Fruit fly (Drosophila melanogaster) whole organism, embryonic: ENCODE results near the gene CG3434.

ENCODE experiments used
- ATbp ChIP-seq: fragments of 200-800 bp; sonication (Bioruptor generic); optimal IDR thresholded peaks from 2 replicates; lab custom pipeline; 2017; ENCODE audit warnings: missing biosample characterization, mild to moderate bottlenecking, missing genetic modification characterization, missing genetic modification reagents
- BtbVII ChIP-seq: fragments of 200-800 bp; sonication (Bioruptor generic); optimal IDR thresholded peaks from 3 replicates; lab custom pipeline; 2017; ENCODE audit warnings: missing biosample characterization, mild to moderate bottlenecking, missing genetic modification characterization
- CG10654 ChIP-seq: fragments of 200-800 bp; sonication (Bioruptor generic); optimal IDR thresholded peaks from 2 replicates; lab custom pipeline; 2016; ENCODE audit warnings: missing biosample characterization, missing genetic modification characterization
- CG12071 ChIP-seq: fragments of 200-800 bp; sonication (Bioruptor generic); optimal IDR thresholded peaks from 3 replicates; lab custom pipeline; 2018; ENCODE audit warnings: missing biosample characterization, mild to moderate bottlenecking, missing genetic modification characterization
- CG1233 ChIP-seq: fragments of 200-800 bp; sonication (Bioruptor generic); optimal IDR thresholded peaks from 4 replicates; lab custom pipeline; 2018; ENCODE audit warnings: missing biosample characterization, mild to moderate bottlenecking, missing genetic modification characterization
- CG12942 ChIP-seq: fragments of 200-800 bp; sonication (Bioruptor generic); optimal IDR thresholded peaks from 3 replicates; lab custom pipeline; 2016; ENCODE audit warnings: missing biosample characterization, missing genetic modification characterization
- CG13296 ChIP-seq: fragments of 200-800 bp; sonication (Bioruptor generic); optimal IDR thresholded peaks from 3 replicates; lab custom pipeline; 2018; ENCODE audit warnings: missing biosample characterization, mild to moderate bottlenecking, missing genetic modification characterization
- CG13775 ChIP-seq: fragments of 200-800 bp; sonication (Bioruptor generic); optimal IDR thresholded peaks from 3 replicates; lab custom pipeline; 2017; ENCODE audit warnings: missing biosample characterization, mild to moderate bottlenecking, missing genetic modification characterization
- CG14860 ChIP-seq: fragments of 200-800 bp; sonication (Bioruptor generic); IDR thresholded peaks from 3 replicates; pipeline ENCODE4 v1.3.6; 2022; ENCODE audit warnings: missing biosample characterization, missing genetic modification characterization; ENCODE audit not compliant: partially characterized antibody
- CG2712 ChIP-seq: fragments of 200-800 bp; optimal IDR thresholded peaks from 3 replicates; lab custom pipeline; 2019; ENCODE audit warnings: missing biosample characterization, mild to moderate bottlenecking, missing genetic modification characterization, moderate library complexity
- CG30403 ChIP-seq: fragments of 200-800 bp; sonication (Bioruptor generic); optimal IDR thresholded peaks from 3 replicates; lab custom pipeline; 2016; ENCODE audit warnings: missing biosample characterization, missing genetic modification characterization
- CG30431 ChIP-seq: fragments of 200-800 bp; sonication (Bioruptor generic); optimal IDR thresholded peaks from 2 replicates; lab custom pipeline; 2017; ENCODE audit warnings: missing biosample characterization, missing genetic modification characterization
- CG31224 ChIP-seq: fragments of 200-800 bp; sonication (Bioruptor generic); IDR thresholded peaks from 2 replicates; pipeline ENCODE4 v1.3.6; 2022; ENCODE audit warnings: missing biosample characterization, missing genetic modification characterization
- CG4282 ChIP-seq: fragments of 200-800 bp; sonication (Bioruptor generic); optimal IDR thresholded peaks from 2 replicates; lab custom pipeline; 2016; ENCODE audit warnings: missing biosample characterization, missing genetic modification characterization
- CG4854 ChIP-seq: fragments of 200-800 bp; sonication (Bioruptor generic); optimal IDR thresholded peaks from 2 replicates; lab custom pipeline; 2016; ENCODE audit warnings: missing biosample characterization, missing genetic modification characterization, inconsistent platforms
- CG6654 ChIP-seq: fragments of 200-800 bp; sonication (Bioruptor generic); optimal IDR thresholded peaks from 2 replicates; lab custom pipeline; 2017; ENCODE audit warnings: missing biosample characterization, mild to moderate bottlenecking, missing genetic modification characterization
- CG7357 ChIP-seq: fragments of 200-800 bp; sonication (Bioruptor generic); IDR thresholded peaks from 3 replicates; pipeline ENCODE4 v1.3.6; 2022; ENCODE audit warnings: missing biosample characterization, missing genetic modification characterization
- CG8089 ChIP-seq: fragments of 200-800 bp; sonication (Bioruptor generic); optimal IDR thresholded peaks from 3 replicates; lab custom pipeline; 2016; ENCODE audit warnings: missing biosample characterization, missing genetic modification characterization
- CG9797 ChIP-seq: fragments of 200-800 bp; sonication (Bioruptor generic); optimal IDR thresholded peaks from 3 replicates; lab custom pipeline; 2018; ENCODE audit warnings: missing biosample characterization, mild to moderate bottlenecking, missing genetic modification characterization
- Deaf1 ChIP-seq: fragments of 200-800 bp; optimal IDR thresholded peaks from 3 replicates; lab custom pipeline; 2019; ENCODE audit warnings: missing biosample characterization, mild to moderate bottlenecking, missing genetic modification characterization, moderate library complexity
- Dek ChIP-seq: fragments of 200-800 bp; sonication (Bioruptor generic); optimal IDR thresholded peaks from 3 replicates; lab custom pipeline; 2019; ENCODE audit warnings: missing biosample characterization, mild to moderate bottlenecking, missing genetic modification characterization, moderate library complexity
- Dll ChIP-seq: fragments of 200-800 bp; sonication (Bioruptor generic); IDR thresholded peaks from 4 replicates; pipeline ENCODE4 v1.3.6; 2022; ENCODE audit warnings: missing biosample characterization, missing genetic modification characterization; ENCODE audit not compliant: partially characterized antibody
- E2f2 ChIP-seq: fragments of 200-800 bp; sonication (Bioruptor generic); IDR thresholded peaks from 2 replicates; pipeline ENCODE4 v1.3.6; 2022; ENCODE audit warnings: missing biosample characterization, missing genetic modification characterization
- Fer3 ChIP-seq: fragments of 200-800 bp; sonication (Bioruptor generic); optimal IDR thresholded peaks from 2 replicates; lab custom pipeline; 2018; ENCODE audit warnings: missing biosample characterization, mild to moderate bottlenecking, missing genetic modification characterization, moderate library complexity
- HLH54F ChIP-seq: fragments of 200-800 bp; sonication (Bioruptor generic); optimal IDR thresholded peaks from 3 replicates; lab custom pipeline; 2016; ENCODE audit warnings: missing biosample characterization, missing genetic modification characterization
- Hand ChIP-seq: fragments of 200-800 bp; sonication (Bioruptor generic); optimal IDR thresholded peaks from 2 replicates; lab custom pipeline; 2017; ENCODE audit warnings: mild to moderate bottlenecking, missing biosample characterization, missing genetic modification reagents, missing genetic modification characterization
- Kr ChIP-seq: fragments of 200-800 bp; sonication (Bioruptor generic); optimal IDR thresholded peaks from 2 replicates; lab custom pipeline; 2017; ENCODE audit warnings: missing biosample characterization, mild to moderate bottlenecking, missing genetic modification characterization
- MTF-1 ChIP-seq: fragments of 200-800 bp; sonication (Bioruptor generic); optimal IDR thresholded peaks from 2 replicates; lab custom pipeline; 2018; ENCODE audit warnings: missing biosample characterization, mild to moderate bottlenecking, missing genetic modification characterization, borderline replicate concordance
- Nf-YC ChIP-seq: fragments of 200-800 bp; optimal IDR thresholded peaks from 3 replicates; lab custom pipeline; 2019; ENCODE audit warnings: missing biosample characterization, mild to moderate bottlenecking, missing genetic modification characterization, moderate library complexity
- NfI ChIP-seq: fragments of 200-800 bp; sonication (Bioruptor generic); optimal IDR thresholded peaks from 3 replicates; lab custom pipeline; 2018; ENCODE audit warnings: missing biosample characterization, mild to moderate bottlenecking, missing genetic modification characterization, moderate library complexity
- Taf1 ChIP-seq: fragments of 200-800 bp; sonication (Bioruptor generic); IDR thresholded peaks from 2 replicates; pipeline ENCODE4 v1.3.6; 2022; ENCODE audit warnings: missing biosample characterization, missing genetic modification characterization
- Trl ChIP-seq, 3 experiments: fragments of >200 bp in 2 of 3; fragments of 200-800 bp in 1 of 3; sonication (Bioruptor generic) in 1 of 3; optimal IDR thresholded peaks; 2 replicates in 1 of 3; 3 replicates in 2 of 3; lab custom pipeline; 2016 to 2017; ENCODE audit warnings: missing biosample characterization in 1 of 3, missing genetic modification characterization in 1 of 3
- amos ChIP-seq: fragments of 200-800 bp; sonication (Bioruptor generic); IDR thresholded peaks from 2 replicates; pipeline ENCODE4 v1.3.6; 2022; ENCODE audit warnings: missing biosample characterization, missing genetic modification characterization; ENCODE audit not compliant: partially characterized antibody
- ase ChIP-seq: fragments of 200-800 bp; sonication (Bioruptor generic); IDR thresholded peaks from 3 replicates; pipeline ENCODE4 v1.3.6; 2022; ENCODE audit warnings: missing biosample characterization, missing genetic modification characterization
- az2 ChIP-seq: fragments of 200-800 bp; sonication (Bioruptor generic); optimal IDR thresholded peaks from 3 replicates; lab custom pipeline; 2016; ENCODE audit warnings: missing biosample characterization, missing genetic modification characterization
- btn ChIP-seq: fragments of 200-800 bp; sonication (Bioruptor generic); optimal IDR thresholded peaks from 2 replicates; lab custom pipeline; 2016; ENCODE audit warnings: missing biosample characterization, missing genetic modification characterization
- chinmo ChIP-seq: fragments of 200-800 bp; sonication (Bioruptor generic); IDR thresholded peaks from 4 replicates; pipeline ENCODE4 v1.3.6; 2022; ENCODE audit warnings: missing biosample characterization, missing genetic modification characterization; ENCODE audit not compliant: partially characterized antibody
- chn ChIP-seq: fragments of 200-800 bp; sonication (Bioruptor generic); optimal IDR thresholded peaks from 2 replicates; lab custom pipeline; 2016; ENCODE audit warnings: missing biosample characterization, missing genetic modification characterization
- cwo ChIP-seq: fragments of 200-800 bp; sonication (Bioruptor generic); optimal IDR thresholded peaks from 3 replicates; lab custom pipeline; 2017; ENCODE audit warnings: missing biosample characterization, missing genetic modification characterization, mild to moderate bottlenecking, moderate library complexity, missing genetic modification reagents
- exex ChIP-seq: fragments of 200-800 bp; sonication (Bioruptor generic); optimal IDR thresholded peaks from 4 replicates; lab custom pipeline; 2018; ENCODE audit warnings: missing biosample characterization, mild to moderate bottlenecking, missing genetic modification characterization, moderate library complexity
- kay ChIP-seq: fragments of 200-800 bp; sonication (Bioruptor generic); optimal IDR thresholded peaks from 2 replicates; lab custom pipeline; 2016; ENCODE audit warnings: missing biosample characterization, missing genetic modification characterization
- ken ChIP-seq: fragments of 200-800 bp; sonication (Bioruptor generic); IDR thresholded peaks from 3 replicates; pipeline ENCODE4 v1.3.6; 2022; ENCODE audit warnings: missing biosample characterization, missing genetic modification characterization
- lola ChIP-seq, 3 experiments: fragments of >200 bp in 2 of 3; fragments of 200-800 bp in 1 of 3; sonication (Bioruptor generic) in 1 of 3; optimal IDR thresholded peaks; 2 replicates each; lab custom pipeline; 2017 to 2019; ENCODE audit warnings: missing biosample characterization in 3 of 3, missing genetic modification characterization in 3 of 3, mild to moderate bottlenecking in 1 of 3, moderate library complexity in 1 of 3
- onecut ChIP-seq: fragments of 200-800 bp; sonication (Bioruptor generic); IDR thresholded peaks from 2 replicates; pipeline ENCODE4 v1.3.6; 2022; ENCODE audit warnings: missing biosample characterization, missing genetic modification characterization
- rib ChIP-seq: fragments of 200-800 bp; sonication (Bioruptor generic); IDR thresholded peaks from 2 replicates; pipeline ENCODE4 v1.3.6; 2022; ENCODE audit warnings: missing biosample characterization, missing genetic modification characterization
- ro ChIP-seq: fragments of 200-800 bp; sonication (Bioruptor generic); IDR thresholded peaks from 2 replicates; pipeline ENCODE4 v1.3.6; 2022; ENCODE audit warnings: missing biosample characterization, missing genetic modification characterization
- scrt ChIP-seq: fragments of 200-800 bp; sonication (Bioruptor generic); optimal IDR thresholded peaks from 2 replicates; lab custom pipeline; 2018; ENCODE audit warnings: missing biosample characterization, mild to moderate bottlenecking, missing genetic modification characterization, moderate library complexity
- seq ChIP-seq: fragments of 200-800 bp; sonication (Bioruptor generic); IDR thresholded peaks from 2 replicates; pipeline ENCODE4 v1.3.6; 2022; ENCODE audit warnings: missing biosample characterization, missing genetic modification characterization
- vvl ChIP-seq: fragments of 200-800 bp; sonication (Bioruptor generic); IDR thresholded peaks from 2 replicates; pipeline ENCODE4 v1.3.6; 2022; ENCODE audit warnings: missing biosample characterization, missing genetic modification characterization

CG3434 gene

DNA sequence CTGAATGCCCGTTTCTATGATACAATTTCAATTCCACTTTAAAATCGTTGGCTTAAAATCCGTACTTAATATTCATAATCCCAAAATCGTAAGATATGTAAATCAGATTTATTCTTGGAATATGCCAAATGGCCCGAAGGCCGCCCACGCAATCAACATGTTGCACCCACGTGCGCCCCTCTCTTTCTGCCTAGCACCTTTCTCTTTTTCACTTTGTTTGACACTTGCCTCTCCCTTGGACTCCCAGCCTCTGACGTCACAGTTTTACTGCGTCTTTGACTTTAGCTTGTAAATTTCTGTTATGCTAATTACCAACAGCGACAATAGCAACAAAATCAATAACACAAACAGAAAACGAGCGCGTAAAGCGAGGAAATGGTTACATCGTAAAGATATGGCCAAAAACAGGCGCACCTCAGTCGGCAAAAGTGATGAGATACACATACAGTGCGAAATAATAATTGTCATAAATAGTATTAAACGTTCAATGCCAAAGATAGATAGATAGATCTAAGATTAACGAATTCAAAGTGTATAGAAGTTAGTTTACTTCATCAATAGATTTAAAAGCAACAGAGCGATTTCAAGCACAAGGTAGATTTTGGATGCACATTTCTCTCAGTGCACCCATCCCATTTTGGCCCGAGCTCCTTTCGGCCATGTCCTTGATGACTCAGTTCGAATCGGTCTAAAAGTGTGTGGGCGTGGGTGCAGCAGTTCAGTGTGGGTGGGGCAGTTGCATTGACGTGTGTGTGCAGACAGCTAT lies 43.1 kb upstream of the CG3434 start (continued):
- TF ChIP-seq CG30403 (GFP tag; lab: Kevin White, UChicago) (no peak), Dll (no peak), amos (GFP tag; lab: Robert Waterston, UW) (no peak), MTF-1 (GFP tag; lab: Kevin White, UChicago) (no peak), Kr (GFP tag; lab: Kevin White, UChicago) (no peak), lola (GFP tag; optimal IDR thresholded peaks at IDR 0.05; lab: Kevin White, UChicago) (no peak), Taf1 (GFP tag; lab: Robert Waterston, UW) (no peak; the same call in 1 of the 2 replicates), HLH54F (GFP tag; lab: Kevin White, UChicago) (no peak), CG9797 (GFP tag; lab: Kevin White, UChicago) (no peak), seq (GFP tag; lab: Robert Waterston, UW) (no peak), CG30431 (no peak), Hand (GFP tag; lab: Kevin White, UChicago) (no peak), CG14860 (GFP tag; lab: Robert Waterston, UW) (no peak), vvl (peak; percentile 7; the same call in 1 of the 2 replicates), scrt (GFP tag; lab: Kevin White, UChicago) (peak; percentile 58), Dek (tag; lab: Kevin White, UChicago) (no peak), E2f2 (GFP tag; lab: Robert Waterston, UW) (no peak), CG8089 (GFP tag; lab: Kevin White, UChicago) (no peak), CG12942 (GFP tag; lab: Kevin White, UChicago) (no peak), NfI (GFP tag; lab: Kevin White, UChicago) (no peak), Trl (optimal IDR thresholded peaks at IDR 0.05; lab: Kevin White, UChicago) (peak in 1 of 2 experiments; percentile 8), Trl (GFP tag; optimal IDR thresholded peaks at IDR 0.05; lab: Kevin White, UChicago) (no peak), CG31224 (GFP tag; lab: Robert Waterston, UW) (no peak), exex (no peak), CG4282 (GFP tag; lab: Kevin White, UChicago) (no peak), chn (GFP tag; lab: Kevin White, UChicago) (no peak), BtbVII (peak; percentile 31), onecut (GFP tag; lab: Robert Waterston, UW) (peak; percentile 52; the same call in 1 of the 2 replicates), ase (GFP tag; lab: Robert Waterston, UW) (no peak), CG1233 (GFP tag; lab: Kevin White, UChicago) (peak; percentile 30), Deaf1 (tag; lab: Kevin White, UChicago) (peak; percentile 3), Fer3 (peak; percentile 22), kay (GFP tag; lab: Kevin White, UChicago) (no peak), CG12071 (GFP tag; lab: Kevin White, UChicago) (no peak), cwo (GFP tag; lab: Kevin White, UChicago) (peak; percentile 40), CG6654 (no peak), chinmo (GFP tag; lab: Robert Waterston, UW) (no peak), ro (GFP tag; lab: Robert Waterston, UW) (no peak), ken (GFP tag; lab: Robert Waterston, UW) (no peak), CG13775 (GFP tag; lab: Kevin White, UChicago) (no peak), CG7357 (GFP tag; lab: Robert Waterston, UW) (no peak), CG4854 (GFP tag; lab: Kevin White, UChicago) (no peak), Nf-YC (tag; lab: Kevin White, UChicago) (no peak), CG13296 (GFP tag; lab: Kevin White, UChicago) (no peak), btn (GFP tag; lab: Kevin White, UChicago) (no peak), CG2712 (tag; lab: Kevin White, UChicago) (peak; percentile 14), az2 (GFP tag; lab: Kevin White, UChicago) (no peak), CG10654 (GFP tag; lab: Kevin White, UChicago) (no peak), ATbp (GFP tag; lab: Kevin White, UChicago) (no peak), rib (GFP tag; lab: Robert Waterston, UW) (no peak)
